Worm (Caenorhabditis elegans) whole organism, late embryonic: Measurements from ENCODE around the gene F42A9.9.

Experiments used
- hlh-6 ChIP-seq: sonication (generic microtip); optimal IDR thresholded peaks from 2 replicates; lab custom pipeline; 2016; ENCODE audit warnings: missing genotype, missing genetic modification characterization, missing compliant biosample characterization
- unc-86 ChIP-seq: sonication (generic microtip); optimal IDR thresholded peaks from 2 replicates; lab custom pipeline; 2016; ENCODE audit warnings: missing genetic modification characterization, missing compliant biosample characterization

DNA sequence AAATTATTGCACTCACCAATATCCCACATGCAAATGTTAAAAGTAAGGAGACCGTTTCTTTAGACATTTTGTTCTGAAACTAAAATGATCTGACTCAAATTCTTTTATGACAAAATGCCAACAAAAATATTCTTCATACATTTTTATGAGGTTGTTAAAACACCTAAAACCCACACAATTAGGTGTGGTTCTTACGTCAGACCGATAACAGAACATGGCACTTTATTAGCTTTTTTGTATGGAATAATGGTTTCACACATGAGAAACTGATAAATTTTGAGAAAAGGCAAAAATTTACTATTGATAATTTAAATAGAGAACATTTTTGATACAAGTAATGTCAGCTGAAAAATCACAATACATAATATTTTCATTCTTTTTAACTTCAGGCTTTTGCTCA is 14.9 kb upstream of the F42A9.9 start, which contains the start of gene C49C8.5:
- TF ChIP-seq unc-86 (tag; lab: Kevin White, UChicago) (no peak), hlh-6 (tag; lab: Kevin White, UChicago) (no peak)
